Worm (Caenorhabditis elegans): ENCODE results near the gene srlf-9.

DNA sequence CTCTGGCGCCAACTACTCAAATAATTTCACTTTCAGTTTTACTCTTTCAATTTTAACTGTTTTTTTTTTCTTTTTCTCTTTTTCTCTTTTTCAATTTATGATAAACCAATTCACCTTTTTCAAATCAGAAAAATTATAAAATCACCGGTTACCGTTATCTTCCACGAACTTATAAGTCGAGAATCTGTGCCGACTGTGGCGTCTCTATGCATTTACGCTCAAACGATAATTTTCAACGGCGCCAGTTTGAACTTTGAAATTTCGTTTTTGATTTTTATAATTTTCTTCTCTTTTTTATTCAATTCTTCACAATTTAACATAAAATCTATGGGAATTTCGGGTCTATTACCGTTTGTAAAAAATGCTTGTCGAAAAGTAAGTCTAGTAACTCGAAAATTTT is 21.8 kb upstream of the srlf-9 start, which contains the start of gene exo-1:
- TF ChIP-seq pha-4 (tag; optimal IDR thresholded peaks at IDR 0.05) (no peak), unc-62 (GFP tag; optimal IDR thresholded peaks at IDR 0.05) (no peak), blmp-1 (tag; optimal IDR thresholded peaks at IDR 0.05) (no peak), ztf-11 (tag; optimal IDR thresholded peaks at IDR 0.05) (no peak), nhr-28 (tag; optimal IDR thresholded peaks at IDR 0.05) (no peak), lin-13 (tag; optimal IDR thresholded peaks at IDR 0.05) (no peak), nhr-12 (tag; optimal IDR thresholded peaks at IDR 0.05) (no peak), ces-1 (GFP tag; optimal IDR thresholded peaks at IDR 0.05) (no peak), lsy-2 (tag; optimal IDR thresholded peaks at IDR 0.05) (peak; percentile 42), elt-1 (tag; optimal IDR thresholded peaks at IDR 0.05; ENCODE audit: borderline replicate concordance, insufficient read depth) (no peak), zip-8 (tag; optimal IDR thresholded peaks at IDR 0.05) (no peak)
